Fruit fly (Drosophila melanogaster) whole organism, embryonic: ENCODE results near the gene NK7.1.

Experiments
- Antp ChIP-seq: fragments of 200-800 bp; sonication (Bioruptor generic); optimal IDR thresholded peaks from 3 replicates; lab custom pipeline; 2016; ENCODE audit warnings: missing biosample characterization, missing genetic modification characterization
- B-H2 ChIP-seq: fragments of 200-800 bp; sonication (Bioruptor generic); optimal IDR thresholded peaks from 2 replicates; lab custom pipeline; 2018; ENCODE audit warnings: missing biosample characterization, mild to moderate bottlenecking, missing genetic modification characterization
- CG10321 ChIP-seq: fragments of 200-800 bp; sonication (Bioruptor generic); IDR thresholded peaks from 2 replicates; pipeline ENCODE4 v1.3.6; 2022; ENCODE audit warnings: missing biosample characterization, missing genetic modification characterization
- CG11560 ChIP-seq: fragments of 200-800 bp; sonication (Bioruptor generic); IDR thresholded peaks from 3 replicates; pipeline ENCODE4 v1.3.6; 2022; ENCODE audit warnings: missing biosample characterization, missing genetic modification characterization
- CG1233 ChIP-seq: fragments of 200-800 bp; sonication (Bioruptor generic); optimal IDR thresholded peaks from 4 replicates; lab custom pipeline; 2018; ENCODE audit warnings: missing biosample characterization, mild to moderate bottlenecking, missing genetic modification characterization
- CG12659 ChIP-seq: fragments of 200-800 bp; sonication (Bioruptor generic); optimal IDR thresholded peaks from 3 replicates; lab custom pipeline; 2017; ENCODE audit warnings: mild to moderate bottlenecking, missing biosample characterization, missing genetic modification reagents, missing genetic modification characterization
- CG12769 ChIP-seq: fragments of 200-800 bp; sonication (Bioruptor generic); optimal IDR thresholded peaks from 2 replicates; lab custom pipeline; 2019; ENCODE audit warnings: missing biosample characterization, mild to moderate bottlenecking, missing genetic modification characterization, moderate library complexity
- CG13296 ChIP-seq: fragments of 200-800 bp; sonication (Bioruptor generic); optimal IDR thresholded peaks from 3 replicates; lab custom pipeline; 2018; ENCODE audit warnings: missing biosample characterization, mild to moderate bottlenecking, missing genetic modification characterization
- CG14441 ChIP-seq: fragments of 200-800 bp; sonication (Bioruptor generic); IDR thresholded peaks from 2 replicates; pipeline ENCODE4 v1.3.6; 2022; ENCODE audit warnings: missing biosample characterization, missing genetic modification characterization
- CG15514 ChIP-seq: fragments of 200-800 bp; sonication (Bioruptor generic); optimal IDR thresholded peaks from 3 replicates; lab custom pipeline; 2017; ENCODE audit warnings: missing biosample characterization, missing genetic modification characterization, mild to moderate bottlenecking, moderate library complexity, missing genetic modification reagents
- CG1647 ChIP-seq: fragments of 200-800 bp; sonication (Bioruptor generic); optimal IDR thresholded peaks from 3 replicates; lab custom pipeline; 2016; ENCODE audit warnings: missing biosample characterization, missing genetic modification characterization
- CG17361 ChIP-seq: fragments of 200-800 bp; sonication (Bioruptor generic); IDR thresholded peaks from 3 replicates; pipeline ENCODE4 v1.3.6; 2022; ENCODE audit warnings: missing biosample characterization, missing genetic modification characterization
- CG30403 ChIP-seq: fragments of 200-800 bp; sonication (Bioruptor generic); optimal IDR thresholded peaks from 3 replicates; lab custom pipeline; 2016; ENCODE audit warnings: missing biosample characterization, missing genetic modification characterization
- CG3163 ChIP-seq: fragments of 200-800 bp; sonication (Bioruptor generic); optimal IDR thresholded peaks from 3 replicates; lab custom pipeline; 2016; ENCODE audit warnings: missing biosample characterization, missing genetic modification characterization
- CG3281 ChIP-seq: fragments of 200-800 bp; sonication (Bioruptor generic); optimal IDR thresholded peaks from 3 replicates; lab custom pipeline; 2017; ENCODE audit warnings: missing biosample characterization, mild to moderate bottlenecking, missing genetic modification characterization
- CG33557 ChIP-seq: fragments of 200-800 bp; sonication (Bioruptor generic); optimal IDR thresholded peaks from 2 replicates; lab custom pipeline; 2019; ENCODE audit warnings: missing biosample characterization, mild to moderate bottlenecking, missing genetic modification characterization, moderate library complexity
- CG3838 ChIP-seq: fragments of 200-800 bp; sonication (Bioruptor generic); optimal IDR thresholded peaks from 3 replicates; lab custom pipeline; 2016; ENCODE audit warnings: missing biosample characterization, missing genetic modification characterization
- CG42726 ChIP-seq: fragments of 200-800 bp; sonication (Bioruptor generic); IDR thresholded peaks from 2 replicates; pipeline ENCODE4 v1.3.6; 2022; ENCODE audit warnings: missing biosample characterization, missing genetic modification characterization; ENCODE audit not compliant: partially characterized antibody
- CG4820 ChIP-seq: fragments of 200-800 bp; sonication (Bioruptor generic); optimal IDR thresholded peaks from 3 replicates; lab custom pipeline; 2016; ENCODE audit warnings: missing biosample characterization, missing genetic modification characterization
- CG5953 ChIP-seq: fragments of 200-800 bp; sonication (Bioruptor generic); IDR thresholded peaks from 2 replicates; pipeline ENCODE4 v1.3.6; 2022; ENCODE audit warnings: missing biosample characterization, missing genetic modification characterization
- CG6689 ChIP-seq: fragments of 200-800 bp; sonication (Bioruptor generic); IDR thresholded peaks from 2 replicates; pipeline ENCODE4 v1.3.6; 2022; ENCODE audit warnings: missing biosample characterization, missing genetic modification characterization
- CG7271 ChIP-seq: fragments of 200-800 bp; sonication (Bioruptor generic); optimal IDR thresholded peaks from 2 replicates; lab custom pipeline; 2018; ENCODE audit warnings: missing biosample characterization, mild to moderate bottlenecking, missing genetic modification characterization, moderate library complexity
- CG8944 ChIP-seq: fragments of 200-800 bp; sonication (Bioruptor generic); optimal IDR thresholded peaks from 3 replicates; lab custom pipeline; 2016; ENCODE audit warnings: missing biosample characterization, missing genetic modification characterization
- CoRest ChIP-seq: fragments of 200-800 bp; sonication (Bioruptor generic); optimal IDR thresholded peaks from 3 replicates; lab custom pipeline; 2018; ENCODE audit warnings: missing biosample characterization, mild to moderate bottlenecking, missing genetic modification characterization, moderate library complexity
- Drgx ChIP-seq: fragments of 200-800 bp; sonication (Bioruptor generic); IDR thresholded peaks from 2 replicates; pipeline ENCODE4 v1.3.6; 2022; ENCODE audit warnings: missing biosample characterization, missing genetic modification characterization
- H15 ChIP-seq: fragments of 200-800 bp; sonication (Bioruptor generic); IDR thresholded peaks from 3 replicates; pipeline ENCODE4 v1.3.6; 2022; ENCODE audit warnings: missing biosample characterization, missing genetic modification characterization
- PHDP ChIP-seq: fragments of 200-800 bp; sonication (Bioruptor generic); optimal IDR thresholded peaks from 3 replicates; lab custom pipeline; 2018; ENCODE audit warnings: missing biosample characterization, mild to moderate bottlenecking, missing genetic modification characterization, moderate library complexity
- Xbp1 ChIP-seq: fragments of 200-800 bp; sonication (Bioruptor generic); optimal IDR thresholded peaks from 3 replicates; lab custom pipeline; 2016; ENCODE audit warnings: missing biosample characterization, mild to moderate bottlenecking, missing genetic modification characterization
- al ChIP-seq: fragments of 200-800 bp; sonication (Bioruptor generic); IDR thresholded peaks from 2 replicates; pipeline ENCODE4 v1.3.6; 2022; ENCODE audit warnings: missing biosample characterization, missing genetic modification characterization
- ara ChIP-seq: fragments of 200-800 bp; sonication (Bioruptor generic); IDR thresholded peaks from 2 replicates; pipeline ENCODE4 v1.3.6; 2022; ENCODE audit warnings: missing biosample characterization, missing genetic modification characterization
- ash1 ChIP-seq: fragments of 200-800 bp; sonication (Bioruptor generic); optimal IDR thresholded peaks from 2 replicates; lab custom pipeline; 2018; ENCODE audit warnings: missing biosample characterization, mild to moderate bottlenecking, missing genetic modification characterization
- corto ChIP-seq: fragments of 200-800 bp; sonication (Bioruptor generic); optimal IDR thresholded peaks from 2 replicates; lab custom pipeline; 2016; ENCODE audit warnings: missing biosample characterization, mild to moderate bottlenecking, missing genetic modification characterization, moderate library complexity
- crol ChIP-seq: fragments of 200-800 bp; sonication (Bioruptor generic); IDR thresholded peaks from 2 replicates; pipeline ENCODE4 v1.3.6; 2022; ENCODE audit warnings: missing biosample characterization, missing genetic modification characterization
- dysf ChIP-seq: fragments of 200-800 bp; sonication (Bioruptor generic); IDR thresholded peaks from 3 replicates; pipeline ENCODE4 v1.3.6; 2022; ENCODE audit warnings: missing biosample characterization, missing genetic modification characterization
- eyg ChIP-seq: fragments of 200-800 bp; sonication (Bioruptor generic); optimal IDR thresholded peaks from 3 replicates; lab custom pipeline; 2016; ENCODE audit warnings: missing biosample characterization, missing genetic modification characterization
- grau ChIP-seq: fragments of 200-800 bp; optimal IDR thresholded peaks from 3 replicates; lab custom pipeline; 2019; ENCODE audit warnings: missing biosample characterization, mild to moderate bottlenecking, missing genetic modification characterization, moderate library complexity
- gsb ChIP-seq: fragments of 200-800 bp; sonication (Bioruptor generic); IDR thresholded peaks from 2 replicates; pipeline ENCODE4 v1.3.6; 2022; ENCODE audit warnings: missing biosample characterization, missing genetic modification characterization
- ind ChIP-seq: fragments of 200-800 bp; sonication (Bioruptor generic); optimal IDR thresholded peaks from 3 replicates; lab custom pipeline; 2016; ENCODE audit warnings: missing biosample characterization, missing genetic modification characterization
- nom ChIP-seq: fragments of 200-800 bp; sonication (Bioruptor generic); optimal IDR thresholded peaks from 2 replicates; lab custom pipeline; 2017; ENCODE audit warnings: missing biosample characterization, missing genetic modification characterization, mild to moderate bottlenecking, moderate library complexity, missing genetic modification reagents
- pita ChIP-seq: fragments of 200-800 bp; sonication (Bioruptor generic); optimal IDR thresholded peaks from 2 replicates; lab custom pipeline; 2017; ENCODE audit warnings: missing biosample characterization, mild to moderate bottlenecking, missing genetic modification characterization
- sd ChIP-seq: fragments of 200-800 bp; sonication (Bioruptor generic); optimal IDR thresholded peaks from 3 replicates; lab custom pipeline; 2018; ENCODE audit warnings: missing biosample characterization, mild to moderate bottlenecking, missing genetic modification characterization, moderate library complexity
- seq ChIP-seq: fragments of 200-800 bp; sonication (Bioruptor generic); IDR thresholded peaks from 2 replicates; pipeline ENCODE4 v1.3.6; 2022; ENCODE audit warnings: missing biosample characterization, missing genetic modification characterization
- sna ChIP-seq: fragments of 200-800 bp; sonication (Bioruptor generic); IDR thresholded peaks from 2 replicates; pipeline ENCODE4 v1.3.6; 2022; ENCODE audit warnings: missing biosample characterization, missing genetic modification characterization; ENCODE audit not compliant: partially characterized antibody
- sug ChIP-seq: fragments of 200-800 bp; optimal IDR thresholded peaks from 2 replicates; lab custom pipeline; 2019; ENCODE audit warnings: missing biosample characterization, mild to moderate bottlenecking, missing genetic modification characterization, moderate library complexity
- tgo ChIP-seq: fragments of 200-800 bp; sonication (Bioruptor generic); IDR thresholded peaks from 3 replicates; pipeline ENCODE4 v1.3.6; 2022; ENCODE audit warnings: missing biosample characterization, missing genetic modification characterization
- tin ChIP-seq: fragments of 200-800 bp; sonication (Bioruptor generic); optimal IDR thresholded peaks from 3 replicates; lab custom pipeline; 2016; ENCODE audit warnings: missing biosample characterization, missing genetic modification characterization
- vnd ChIP-seq: fragments of 200-800 bp; sonication (Bioruptor generic); IDR thresholded peaks from 3 replicates; pipeline ENCODE4 v1.3.6; 2022; ENCODE audit warnings: missing biosample characterization, missing genetic modification characterization; ENCODE audit not compliant: partially characterized antibody
- zen2 ChIP-seq: fragments of 200-800 bp; sonication (Bioruptor generic); IDR thresholded peaks from 3 replicates; pipeline ENCODE4 v1.3.6; 2022; ENCODE audit warnings: missing biosample characterization, missing genetic modification characterization; ENCODE audit not compliant: partially characterized antibody

NK7.1 gene

dm6 chr3R:14291431-14291830, 81.3 kb downstream of the NK7.1 start (continued):
- TF ChIP-seq CG13296 (GFP tag; lab: Kevin White, UChicago) = peak; percentile 8
- no peak for TF ChIP-seq zen2 (GFP tag; lab: Robert Waterston, UW)
- TF ChIP-seq nom (GFP tag; lab: Kevin White, UChicago) = peak; percentile 74
- no peak for TF ChIP-seq CG7271
- TF ChIP-seq CG1647 (GFP tag; lab: Kevin White, UChicago) = no peak
- no peak for TF ChIP-seq ash1 (GFP tag; lab: Kevin White, UChicago)
- TF ChIP-seq dysf (GFP tag; lab: Robert Waterston, UW) = peak; percentile 34; the same call in 1 of the 3 replicates
- TF ChIP-seq ind (GFP tag; lab: Kevin White, UChicago) = no peak
- no peak for TF ChIP-seq al
- no peak for TF ChIP-seq H15 (GFP tag; lab: Robert Waterston, UW)
- no peak for TF ChIP-seq CG3163
- TF ChIP-seq seq (GFP tag; lab: Robert Waterston, UW) = no peak
- TF ChIP-seq CG42726 = no peak
- no peak for TF ChIP-seq CG5953
- no peak for TF ChIP-seq CG8944 (GFP tag; lab: Kevin White, UChicago)
- peak; percentile 45 for TF ChIP-seq corto (GFP tag; lab: Kevin White, UChicago)
- TF ChIP-seq CG17361 (GFP tag; lab: Robert Waterston, UW) = 0 out of 3 replicates have a peak, but pooled peaks have one; percentile 33
- peak; percentile 7 for TF ChIP-seq CG30403 (GFP tag; lab: Kevin White, UChicago)

dm6 chr3R:14289958-14290835, 82.6 kb downstream of the NK7.1 start:
- TF ChIP-seq B-H2 (GFP tag; lab: Kevin White, UChicago) (no peak), CG17361 (GFP tag; lab: Robert Waterston, UW) (no peak), CG6689 (GFP tag; lab: Robert Waterston, UW) (0 out of 2 replicates have a peak, but pooled peaks have one; percentile 18), sd (tag; lab: Kevin White, UChicago) (no peak), sna (GFP tag; lab: Robert Waterston, UW) (no peak), CG11560 (tag; lab: Robert Waterston, UW) (no peak), vnd (GFP tag; lab: Robert Waterston, UW) (no peak), Antp (no peak), eyg (GFP tag; lab: Kevin White, UChicago) (no peak), CG15514 (peak; percentile 21), PHDP (tag; lab: Kevin White, UChicago) (peak; percentile 7), CG3838 (GFP tag; lab: Kevin White, UChicago) (no peak), CG14441 (GFP tag; lab: Robert Waterston, UW) (0 out of 2 replicates have a peak, but pooled peaks have one; percentile 19), CG12769 (tag; lab: Kevin White, UChicago) (no peak), ara (GFP tag; lab: Robert Waterston, UW) (no peak), sug (tag; lab: Kevin White, UChicago) (peak; percentile 10), CG12659 (GFP tag; lab: Kevin White, UChicago) (peak; percentile 48), Xbp1 (GFP tag; lab: Kevin White, UChicago) (peak; percentile 24), grau (tag; lab: Kevin White, UChicago) (peak; percentile 82), CG10321 (no peak), CG1233 (GFP tag; lab: Kevin White, UChicago) (peak; percentile 20), tgo (GFP tag; lab: Robert Waterston, UW) (peak; percentile 19; the same call in 1 of the 3 replicates), pita (GFP tag; lab: Kevin White, UChicago) (no peak), gsb (GFP tag; lab: Robert Waterston, UW) (0 out of 2 replicates have a peak, but pooled peaks have one; percentile 18), crol (GFP tag; lab: Robert Waterston, UW) (no peak), CoRest (tag; lab: Kevin White, UChicago) (peak; percentile 30), CG4820 (GFP tag; lab: Kevin White, UChicago) (peak; percentile 18), Drgx (GFP tag; lab: Robert Waterston, UW) (peak; percentile 25; the same call in 1 of the 2 replicates), CG33557 (GFP tag; lab: Kevin White, UChicago) (no peak), tin (GFP tag; lab: Kevin White, UChicago) (peak; percentile 8), CG3281 (peak; percentile 50)
